Worm (Caenorhabditis elegans) whole organism, L1 larva: Measurements from ENCODE around the gene ben-1.

Source experiments
- ces-1 ChIP-seq: fragments of 150-350 bp; optimal IDR thresholded peaks from 2 replicates; lab custom pipeline; 2014; ENCODE audit warnings: missing biosample characterization, missing genetic modification reagents, missing genetic modification characterization
- dpl-1 ChIP-seq, 3 experiments: fragments of 150-350 bp in 2 of 3; sonication (generic microtip) in 1 of 3; optimal IDR thresholded peaks; 2 replicates each; lab custom pipeline; 2014 to 2017; ENCODE audit warnings: missing biosample characterization in 3 of 3, missing genetic modification characterization in 3 of 3, missing genetic modification reagents in 3 of 3
- efl-3 ChIP-seq: fragments of 200-800 bp; sonication (Bioruptor generic); optimal IDR thresholded peaks from 2 replicates; lab custom pipeline; 2018; ENCODE audit warnings: mild to moderate bottlenecking, missing genetic modification characterization, missing compliant biosample characterization
- fkh-10 ChIP-seq: sonication (generic microtip); optimal IDR thresholded peaks from 2 replicates; lab custom pipeline; 2017; ENCODE audit warnings: missing biosample characterization, missing genetic modification reagents, missing genetic modification characterization
- lin-35 ChIP-seq, 2 experiments: fragments of 150-350 bp; optimal IDR thresholded peaks; 2 replicates each; lab custom pipeline; 2014; ENCODE audit warnings: missing biosample characterization in 2 of 2, missing genetic modification characterization in 2 of 2, missing genetic modification reagents in 2 of 2
- mdl-1 ChIP-seq, 2 experiments: fragments of 150-350 bp; optimal IDR thresholded peaks; 2 replicates each; lab custom pipeline; 2014 to 2017; ENCODE audit warnings: missing biosample characterization in 2 of 2, missing genetic modification characterization in 2 of 2, inconsistent platforms in 1 of 2
- mep-1 ChIP-seq: fragments of 150-350 bp; optimal IDR thresholded peaks from 2 replicates; lab custom pipeline; 2014; ENCODE audit warnings: missing biosample characterization, missing genetic modification characterization
- nhr-20 ChIP-seq: sonication (generic microtip); optimal IDR thresholded peaks from 2 replicates; lab custom pipeline; 2016; ENCODE audit warnings: mild to moderate bottlenecking, missing genetic modification characterization, missing compliant biosample characterization
- nhr-237 ChIP-seq: fragments of 150-350 bp; optimal IDR thresholded peaks from 2 replicates; lab custom pipeline; 2014; ENCODE audit warnings: missing biosample characterization, missing genetic modification characterization
- nhr-84 ChIP-seq: sonication (generic microtip); optimal IDR thresholded peaks from 2 replicates; lab custom pipeline; 2017; ENCODE audit warnings: missing biosample characterization, missing genetic modification characterization
- nhr-85 ChIP-seq: sonication (generic microtip); peaks from one replicate; lab custom pipeline; 2016; ENCODE audit warnings: missing genetic modification characterization, inconsistent platforms, missing compliant biosample characterization

- TF ChIP-seq nhr-237 (tag; lab: Kevin White, UChicago) (no peak), dpl-1 (GFP tag; optimal IDR thresholded peaks at IDR 0.05; lab: Kevin White, UChicago) (no peak), nhr-85 (no peak), ces-1 (GFP tag; lab: Kevin White, UChicago) (no peak), efl-3 (GFP tag; lab: Kevin White, UChicago) (no peak), lin-35 (GFP tag; optimal IDR thresholded peaks at IDR 0.05; lab: Kevin White, UChicago) (no peak), nhr-84 (tag; lab: Kevin White, UChicago) (no peak), mdl-1 (tag; optimal IDR thresholded peaks at IDR 0.05; lab: Kevin White, UChicago) (no peak), nhr-20 (tag; lab: Kevin White, UChicago) (no peak), mep-1 (tag; lab: Kevin White, UChicago) (no peak), fkh-10 (GFP tag; lab: Kevin White, UChicago) (no peak)
These were observed 39.1 kb downstream of the ben-1 start, which contains the start of gene M01F1.8 for ce11 chrIII:3502215-3502838.
